Fruit fly (Drosophila melanogaster): Measurements from ENCODE around the gene CG17129.

DNA sequence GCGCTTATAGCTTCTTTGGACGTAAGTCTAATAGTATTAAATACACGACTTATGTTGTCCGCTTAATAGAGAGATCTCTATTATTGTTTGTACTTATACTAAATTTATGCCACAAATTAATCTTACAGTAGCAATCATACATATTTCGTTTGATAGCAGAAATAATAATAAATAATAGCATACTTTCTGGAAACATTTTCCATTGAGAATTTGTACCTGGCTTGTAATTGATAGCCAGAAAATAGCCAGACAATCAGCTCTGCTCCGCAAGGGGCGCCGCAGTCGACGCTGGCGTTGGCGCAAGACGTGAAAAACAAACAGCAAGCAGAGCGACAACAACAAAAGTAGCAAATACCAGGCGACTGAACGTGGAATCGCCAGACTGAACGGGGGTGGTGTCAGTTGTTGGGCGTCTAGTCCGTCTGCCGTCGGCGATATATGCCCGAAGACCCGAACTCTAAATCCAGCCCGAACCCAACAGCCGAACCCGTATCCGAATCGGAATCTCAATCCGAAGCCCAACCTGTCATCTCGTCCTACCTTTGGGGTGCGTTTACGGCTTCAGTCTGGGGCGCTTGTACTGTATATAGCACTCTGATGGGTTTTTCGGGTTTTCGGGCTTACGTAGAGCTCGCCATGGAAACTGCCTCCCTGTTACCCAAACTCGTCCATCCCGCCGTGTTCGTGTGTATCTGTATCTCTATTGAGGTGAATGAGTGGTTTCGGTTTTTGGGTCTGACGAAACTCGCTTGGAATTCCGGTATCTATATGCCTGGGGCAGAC is 19.4 kb upstream of the CG17129 start:
- no peak for TF ChIP-seq bab1 (GFP tag; optimal IDR thresholded peaks at IDR 0.05)
- TF ChIP-seq Mnt (GFP tag; optimal IDR thresholded peaks at IDR 0.05) = no peak
- no peak for TF ChIP-seq CG12768 (GFP tag; optimal IDR thresholded peaks at IDR 0.05)
- TF ChIP-seq CG7045 (GFP tag; optimal IDR thresholded peaks at IDR 0.05) = no peak
- TF ChIP-seq cic (GFP tag; optimal IDR thresholded peaks at IDR 0.05) = no peak
- no peak for TF ChIP-seq kay (GFP tag; ENCODE audit: borderline replicate concordance)
- no peak for TF ChIP-seq tj (GFP tag; optimal IDR thresholded peaks at IDR 0.05)

All from whole organism, adult.